Fruit fly (Drosophila melanogaster): ENCODE results near the gene Cyp4d14.

Gene Cyp4d14

DNA sequence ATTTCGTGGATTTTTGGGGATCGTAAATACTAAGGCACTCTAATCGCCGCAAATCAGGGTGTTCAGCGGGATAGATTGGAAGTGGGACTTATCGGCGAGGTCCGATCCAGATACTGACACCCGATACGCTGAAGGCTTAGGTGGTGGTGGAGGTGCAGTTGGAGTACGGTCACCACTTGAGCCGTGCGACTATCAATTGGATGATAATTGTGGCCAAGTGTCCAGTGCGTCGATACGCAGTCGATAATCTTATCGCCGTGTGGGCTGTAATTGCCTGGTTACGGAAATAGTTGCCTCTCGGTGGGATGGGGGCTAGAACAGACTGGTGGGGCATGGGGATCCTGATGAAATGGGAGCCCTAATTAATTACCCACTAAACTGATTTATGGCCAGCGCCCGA lies 24.2 kb upstream of the Cyp4d14 start:
- TF ChIP-seq CG32121 (GFP tag; IDR thresholded peaks at IDR 0.05) (no peak), Pif1B (GFP tag; optimal IDR thresholded peaks at IDR 0.05) (no peak), fd96Ca (GFP tag; IDR thresholded peaks at IDR 0.05) (no peak), CG4496 (GFP tag; IDR thresholded peaks at IDR 0.05) (no peak), CG12605 (GFP tag; IDR thresholded peaks at IDR 0.05) (no peak), rn (GFP tag; IDR thresholded peaks at IDR 0.05) (no peak), CG10348 (GFP tag; IDR thresholded peaks at IDR 0.05) (no peak)

DNA sequence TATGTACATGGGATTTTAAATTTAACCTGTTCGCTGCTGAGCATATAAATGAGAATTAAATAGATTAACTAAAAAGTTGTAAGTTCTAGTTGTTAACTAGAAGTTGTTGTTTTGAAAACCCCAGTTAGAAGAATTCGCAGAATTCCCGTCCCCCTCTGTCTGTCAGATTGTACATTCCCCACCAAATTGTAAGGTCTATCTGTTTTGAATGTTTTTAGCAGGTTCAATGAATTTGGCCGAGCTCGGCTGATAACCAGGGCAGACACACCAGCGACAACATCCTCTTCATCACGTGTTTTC lies 23.1 kb upstream of the Cyp4d14 start:
- TF ChIP-seq D1 (tag; optimal IDR thresholded peaks at IDR 0.05) (no peak), CG17806 (tag; optimal IDR thresholded peaks at IDR 0.05) (no peak), EcR (GFP tag; optimal IDR thresholded peaks at IDR 0.05) (no peak), Ets98B (GFP tag; IDR thresholded peaks at IDR 0.05) (no peak), gl (tag; optimal IDR thresholded peaks at IDR 0.05) (no peak), CG14655 (GFP tag; optimal IDR thresholded peaks at IDR 0.05) (no peak), CG4496 (GFP tag; IDR thresholded peaks at IDR 0.05) (no peak), CG15710 (tag; optimal IDR thresholded peaks at IDR 0.05) (no peak), CG10348 (GFP tag; IDR thresholded peaks at IDR 0.05) (no peak), CG32121 (GFP tag; IDR thresholded peaks at IDR 0.05) (no peak), rn (GFP tag; IDR thresholded peaks at IDR 0.05) (no peak), Pif1B (GFP tag; optimal IDR thresholded peaks at IDR 0.05) (no peak), CG34367 (tag; optimal IDR thresholded peaks at IDR 0.05) (no peak)

DNA sequence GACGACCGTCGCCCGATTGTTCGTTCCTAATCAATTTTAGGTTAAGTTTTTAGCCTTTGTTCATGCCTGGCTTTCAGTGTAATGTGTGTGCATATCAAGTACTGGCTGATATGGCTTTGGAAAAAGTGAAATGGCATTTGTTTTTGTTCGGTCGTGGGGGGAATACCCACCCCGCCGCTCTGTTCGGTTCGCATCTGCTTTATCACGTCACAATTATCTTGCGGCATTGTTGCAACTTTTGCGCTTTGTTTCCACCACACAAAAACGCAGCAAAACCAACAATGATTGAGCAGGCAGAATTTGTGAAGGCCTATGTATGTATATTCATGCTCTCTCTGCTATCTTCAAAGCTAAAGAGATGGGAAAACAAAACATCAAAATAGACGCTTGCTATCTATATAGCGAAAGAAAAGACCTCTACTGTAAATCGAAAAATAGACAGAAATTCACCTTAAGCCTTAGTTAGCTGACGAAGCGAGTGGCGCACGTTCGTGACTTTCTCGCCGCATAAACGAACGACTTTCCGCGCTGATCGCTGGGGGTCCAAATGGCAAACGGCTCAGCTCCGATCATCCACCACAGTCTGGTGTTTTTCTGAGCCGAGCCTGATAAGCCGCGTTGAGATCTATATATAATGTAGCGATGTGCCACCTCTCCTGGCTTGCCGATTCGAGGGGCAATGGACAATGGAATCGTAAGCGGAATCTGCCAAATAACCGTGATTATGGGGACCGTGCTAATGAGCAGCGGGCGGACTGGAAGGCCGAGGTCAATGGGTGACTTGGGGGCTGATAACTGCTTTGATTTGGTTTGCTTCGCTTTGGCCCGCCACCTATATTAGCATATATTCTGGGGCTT lies 22.5 kb upstream of the Cyp4d14 start:
- TF ChIP-seq EcR (GFP tag; optimal IDR thresholded peaks at IDR 0.05) = peak; percentile 10
- no peak for TF ChIP-seq CG15710 (tag; optimal IDR thresholded peaks at IDR 0.05)
- TF ChIP-seq Ets98B (GFP tag; IDR thresholded peaks at IDR 0.05) = peak; percentile 11; the same call in 1 of the 2 replicates

DNA sequence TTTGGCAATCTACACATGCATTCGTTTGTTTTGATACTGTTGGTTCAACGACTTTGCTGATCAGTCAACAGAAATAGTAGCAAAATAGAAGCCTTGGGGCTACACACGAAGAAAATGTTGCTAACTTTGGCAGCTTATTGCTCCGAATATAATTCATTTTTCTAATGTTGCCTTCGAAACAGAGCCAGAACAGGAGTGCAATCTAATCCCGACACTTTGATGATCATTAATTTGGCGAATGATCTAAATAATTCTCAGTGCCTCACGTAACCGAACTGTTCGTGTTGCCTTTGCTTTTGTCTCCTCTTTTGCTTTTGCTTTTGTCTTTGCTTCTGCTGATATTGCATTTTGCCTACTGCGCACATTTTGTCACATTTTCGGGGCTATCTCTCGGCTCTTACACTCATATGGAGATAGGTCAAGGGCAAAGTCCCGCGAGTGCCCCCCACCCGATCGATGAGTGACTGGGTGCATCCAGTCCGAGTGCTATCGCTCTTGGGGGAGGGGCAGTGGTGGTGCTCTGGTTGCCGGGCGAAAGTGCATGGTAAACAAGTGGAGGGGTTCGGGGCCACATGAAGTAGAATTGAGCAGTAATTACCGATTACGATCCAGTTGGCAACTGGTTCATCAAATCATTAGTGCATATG lies 21.1 kb upstream of the Cyp4d14 start:
- TF ChIP-seq CG8301 (tag; optimal IDR thresholded peaks at IDR 0.05) (peak; percentile 30), CG13204 (GFP tag; optimal IDR thresholded peaks at IDR 0.05) (no peak), Pif1A (GFP tag; optimal IDR thresholded peaks at IDR 0.05) (peak; percentile 33), CG4496 (GFP tag; IDR thresholded peaks at IDR 0.05) (peak; percentile 81), CG15710 (tag; optimal IDR thresholded peaks at IDR 0.05) (peak; percentile 24), EcR (GFP tag; optimal IDR thresholded peaks at IDR 0.05) (peak; percentile 50), CG14655 (GFP tag; optimal IDR thresholded peaks at IDR 0.05) (peak; percentile 38), Snoo (tag; optimal IDR thresholded peaks at IDR 0.05) (no peak), rn (GFP tag; IDR thresholded peaks at IDR 0.05) (no peak), gl (tag; optimal IDR thresholded peaks at IDR 0.05) (peak; percentile 17), CG8159 (tag; optimal IDR thresholded peaks at IDR 0.05) (peak; percentile 28), fd96Ca (GFP tag; IDR thresholded peaks at IDR 0.05) (peak; percentile 74; the same call in 2 of the 3 replicates), CG9948 (tag; optimal IDR thresholded peaks at IDR 0.05) (peak; percentile 5), Pif1B (GFP tag; optimal IDR thresholded peaks at IDR 0.05) (no peak), CG32121 (GFP tag; IDR thresholded peaks at IDR 0.05) (peak; percentile 51), CG17806 (tag; optimal IDR thresholded peaks at IDR 0.05) (peak; percentile 35), CG10348 (GFP tag; IDR thresholded peaks at IDR 0.05) (no peak), Ets98B (GFP tag; IDR thresholded peaks at IDR 0.05) (peak; percentile 68)

DNA sequence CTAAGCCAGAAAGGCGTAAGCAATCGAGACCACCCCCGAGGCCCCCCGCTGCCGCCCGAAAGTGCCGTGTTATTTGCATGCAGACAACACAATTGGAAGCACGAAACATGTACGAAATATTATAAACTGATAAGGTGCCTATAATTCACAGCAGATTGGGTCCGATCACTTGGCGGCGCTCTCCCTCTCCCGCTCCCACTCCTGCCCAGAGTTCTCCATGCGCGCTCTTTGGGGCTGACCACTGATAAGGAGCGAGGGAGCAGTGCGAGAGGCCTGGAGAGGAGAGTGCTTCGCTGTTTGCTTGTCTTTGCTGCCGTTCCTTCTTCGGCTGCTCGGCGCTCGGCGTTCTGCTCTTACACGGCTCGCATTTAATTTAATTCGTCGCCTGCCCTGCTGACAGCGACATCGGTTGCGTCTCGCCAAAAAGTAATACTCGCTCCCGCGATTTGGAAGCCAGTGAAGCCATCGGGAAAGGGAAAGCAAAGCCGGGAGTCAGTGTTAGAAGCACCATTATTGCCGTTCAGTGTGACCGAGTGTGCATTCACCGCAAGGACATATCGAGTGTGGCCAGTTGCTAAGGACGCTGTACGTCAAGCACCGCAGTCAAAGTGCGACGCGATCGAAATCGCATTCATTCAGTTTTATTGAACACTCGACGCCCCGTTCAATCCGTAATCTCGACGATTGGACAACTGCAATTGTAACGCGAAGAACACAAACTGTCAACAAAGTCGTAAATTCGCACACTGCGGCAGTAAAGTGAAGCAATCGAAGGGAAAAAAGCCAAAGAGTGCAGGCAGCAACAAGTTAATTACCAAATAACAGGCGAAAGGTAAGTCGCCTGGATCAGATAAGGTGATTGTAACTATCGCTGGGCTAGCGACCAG lies 19.3 kb upstream of the Cyp4d14 start:
- peak; percentile 85 for TF ChIP-seq CG4496 (GFP tag; IDR thresholded peaks at IDR 0.05)
- no peak for TF ChIP-seq CG9948 (tag; optimal IDR thresholded peaks at IDR 0.05)

DNA sequence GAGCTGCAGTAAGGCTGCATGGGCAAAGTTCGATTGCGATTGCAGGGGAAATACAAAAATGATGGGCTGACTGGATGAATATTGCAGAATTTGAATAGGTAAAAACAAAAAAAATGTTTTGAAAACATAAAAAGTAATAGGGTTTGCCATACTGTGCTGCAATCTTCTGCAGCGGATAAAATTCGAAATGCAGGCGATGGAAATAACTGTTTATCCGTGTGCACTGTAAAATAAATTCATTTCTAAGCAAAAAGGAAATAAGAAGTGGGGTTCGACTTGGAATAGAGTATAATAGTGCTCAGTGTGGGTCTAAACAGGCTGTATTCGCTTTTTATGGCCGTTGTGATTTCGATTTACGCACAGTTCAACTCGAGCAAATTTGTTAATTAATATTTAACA lies 18.7 kb upstream of the Cyp4d14 start, which contains the start of gene CG14053:
Gene CG14053 (minus strand): TSS at position 101 of the 399 bp plus-strand sequence.
- no peak for TF ChIP-seq Pif1A (GFP tag; optimal IDR thresholded peaks at IDR 0.05)
- TF ChIP-seq D1 (tag; optimal IDR thresholded peaks at IDR 0.05) = no peak
- TF ChIP-seq Pif1B (GFP tag; optimal IDR thresholded peaks at IDR 0.05) = no peak
- TF ChIP-seq CG12605 (GFP tag; IDR thresholded peaks at IDR 0.05) = no peak
- TF ChIP-seq CG17806 (tag; optimal IDR thresholded peaks at IDR 0.05) = no peak
- TF ChIP-seq rn (GFP tag; IDR thresholded peaks at IDR 0.05) = no peak
- TF ChIP-seq CG8301 (tag; optimal IDR thresholded peaks at IDR 0.05) = no peak

Measured in whole organism, pupa.